Fruit fly (Drosophila melanogaster) whole organism, embryonic: Measurements from ENCODE around the gene Aps.

ENCODE experiments used
- CG2712 ChIP-seq: fragments of 200-800 bp; optimal IDR thresholded peaks from 3 replicates; lab custom pipeline; 2019; ENCODE audit warnings: missing biosample characterization, mild to moderate bottlenecking, missing genetic modification characterization, moderate library complexity
- CG6854 ChIP-seq: fragments of 200-800 bp; sonication (Bioruptor generic); optimal IDR thresholded peaks from 3 replicates; lab custom pipeline; 2017; ENCODE audit warnings: missing biosample characterization, mild to moderate bottlenecking, missing genetic modification characterization
- CG7928 ChIP-seq: fragments of 200-800 bp; sonication (Bioruptor generic); optimal IDR thresholded peaks from 2 replicates; lab custom pipeline; 2017; ENCODE audit warnings: missing biosample characterization, mild to moderate bottlenecking, missing genetic modification characterization
- Dbx ChIP-seq: fragments of 200-800 bp; sonication (Bioruptor generic); IDR thresholded peaks from 3 replicates; pipeline ENCODE4 v1.3.6; 2022; ENCODE audit warnings: missing biosample characterization, missing genetic modification characterization
- Elba2 ChIP-seq: fragments of 200-800 bp; sonication (Bioruptor generic); optimal IDR thresholded peaks from 3 replicates; lab custom pipeline; 2016; ENCODE audit warnings: missing biosample characterization, missing genetic modification characterization
- HLH3B ChIP-seq: fragments of 200-800 bp; sonication (Bioruptor generic); IDR thresholded peaks from 2 replicates; pipeline ENCODE4 v1.3.6; 2022; ENCODE audit warnings: missing biosample characterization, missing genetic modification characterization
- Rfx ChIP-seq: fragments of 200-800 bp; sonication (Bioruptor generic); IDR thresholded peaks from 2 replicates; pipeline ENCODE4 v1.3.6; 2022; ENCODE audit warnings: missing biosample characterization, missing genetic modification characterization
- Side ChIP-seq: fragments of 200-800 bp; sonication (Bioruptor generic); optimal IDR thresholded peaks from 2 replicates; lab custom pipeline; 2016; ENCODE audit warnings: missing biosample characterization, missing genetic modification characterization
- gro ChIP-seq: fragments of 200-800 bp; sonication (Bioruptor generic); optimal IDR thresholded peaks from 2 replicates; lab custom pipeline; 2016; ENCODE audit warnings: missing biosample characterization, missing genetic modification characterization
- gt ChIP-seq: fragments of 200-800 bp; sonication (Bioruptor generic); IDR thresholded peaks from 2 replicates; pipeline ENCODE4 v1.3.6; 2022; ENCODE audit warnings: missing biosample characterization, missing genetic modification characterization
- insv ChIP-seq, 2 experiments: fragments of 200-800 bp; sonication (Bioruptor generic); optimal IDR thresholded peaks; 3 replicates each; lab custom pipeline; 2016 to 2018; ENCODE audit warnings: missing biosample characterization in 2 of 2, missing genetic modification characterization in 2 of 2

DNA sequence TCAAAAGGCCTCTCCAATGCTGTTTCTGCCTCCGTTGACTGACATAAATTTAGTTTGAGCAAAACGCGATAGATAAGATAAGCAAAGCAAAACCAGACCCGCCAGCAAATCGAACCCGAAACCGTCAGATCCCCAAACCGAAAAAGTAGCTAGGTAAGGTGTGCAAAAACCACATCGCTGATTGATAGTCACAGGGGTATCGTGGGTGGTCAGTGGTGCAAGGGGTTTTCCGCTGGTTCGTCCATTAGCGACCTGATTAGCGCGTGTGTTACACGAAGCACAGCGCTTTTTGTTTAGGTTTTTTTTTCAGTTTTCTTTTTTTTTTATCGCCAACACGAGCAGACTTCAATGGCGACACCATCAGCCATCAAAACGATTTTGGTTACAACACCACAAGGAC lies 35.0 kb downstream of the Aps start:
- TF ChIP-seq Elba2 (GFP tag; lab: Kevin White, UChicago) = no peak
- TF ChIP-seq HLH3B (GFP tag; lab: Robert Waterston, UW) = no peak
- no peak for TF ChIP-seq Side (GFP tag; lab: Kevin White, UChicago)
- TF ChIP-seq CG2712 (tag; lab: Kevin White, UChicago) = no peak
- TF ChIP-seq insv (GFP tag; optimal IDR thresholded peaks at IDR 0.05; lab: Kevin White, UChicago) = no peak
- no peak for TF ChIP-seq Dbx (GFP tag; lab: Robert Waterston, UW)
- TF ChIP-seq gt = no peak
- TF ChIP-seq CG7928 (GFP tag; lab: Kevin White, UChicago) = no peak
- no peak for TF ChIP-seq Rfx (GFP tag; lab: Robert Waterston, UW)
- TF ChIP-seq CG6854 = no peak
- TF ChIP-seq gro (GFP tag; lab: Kevin White, UChicago) = no peak
